Worm (Caenorhabditis elegans) whole organism, midembryonic: Measurements from ENCODE around the gene F10C1.3.

Experiments used
- flt-1 ChIP-seq: fragments of 200-800 bp; sonication (Bioruptor generic); IDR thresholded peaks from 2 replicates; pipeline ENCODE4 v1.3.6; 2022; ENCODE audit warnings: missing genetic modification characterization, missing compliant biosample characterization
- klf-2 ChIP-seq: fragments of 200-800 bp; sonication (Bioruptor generic); conservative IDR thresholded peaks from 2 replicates; pipeline ENCODE4 v1.3.6; 2022; ENCODE audit warnings: missing genetic modification reagents, missing genetic modification characterization, missing compliant biosample characterization
- ref-1 ChIP-seq: fragments of 200-800 bp; sonication (Bioruptor generic); conservative IDR thresholded peaks from 2 replicates; pipeline ENCODE4 v1.3.6; 2022; ENCODE audit warnings: missing genetic modification reagents, missing genetic modification characterization, missing compliant biosample characterization
- ztf-23 ChIP-seq: fragments of 200-800 bp; sonication (Bioruptor generic); IDR thresholded peaks from 2 replicates; pipeline ENCODE4 v1.3.6; 2022; ENCODE audit warnings: missing genetic modification reagents, missing genetic modification characterization, missing compliant biosample characterization
- ztf-29 ChIP-seq: fragments of 200-800 bp; sonication (Bioruptor generic); IDR thresholded peaks from 2 replicates; pipeline ENCODE4 v1.3.6; 2022; ENCODE audit warnings: missing genetic modification reagents, missing genetic modification characterization, missing compliant biosample characterization

- TF ChIP-seq ref-1 (GFP tag; lab: Robert Waterston, UW) (no peak), flt-1 (GFP tag; lab: Robert Waterston, UW) (no peak), klf-2 (no peak), ztf-23 (no peak), ztf-29 (GFP tag; lab: Robert Waterston, UW) (no peak)
These were observed 21.8 kb downstream of the F10C1.3 start for ce11 chrII:5735744-5736143.
